Worm (Caenorhabditis elegans) whole organism, L4 larva: ENCODE measurements around the gene srd-49.

ENCODE experiments used
- F10B5.3 ChIP-seq: sonication (generic microtip); optimal IDR thresholded peaks from 2 replicates; lab custom pipeline; 2016; ENCODE audit warnings: mild to moderate bottlenecking, missing genetic modification characterization, missing compliant biosample characterization
- dpl-1 ChIP-seq: fragments of 150-350 bp; optimal IDR thresholded peaks from 2 replicates; lab custom pipeline; 2014; ENCODE audit warnings: missing biosample characterization, missing genetic modification reagents, missing genetic modification characterization
- egl-27 ChIP-seq: sonication (generic microtip); optimal IDR thresholded peaks from 3 replicates; lab custom pipeline; 2017; ENCODE audit warnings: missing biosample characterization, missing genetic modification reagents, missing genetic modification characterization
- fos-1 ChIP-seq: fragments of 150-350 bp; optimal IDR thresholded peaks from 2 replicates; lab custom pipeline; 2014; ENCODE audit warnings: missing biosample characterization, missing genetic modification characterization
- hif-1 ChIP-seq, 2 experiments: sonication (generic microtip); optimal IDR thresholded peaks; 2 replicates each; lab custom pipeline; 2016 to 2017; ENCODE audit warnings: missing compliant biosample characterization in 2 of 2, missing genetic modification characterization in 2 of 2, missing genetic modification reagents in 2 of 2, missing genotype in 2 of 2, mild to moderate bottlenecking in 1 of 2
- lir-3 ChIP-seq: sonication (generic microtip); optimal IDR thresholded peaks from 2 replicates; lab custom pipeline; 2016; ENCODE audit warnings: mild to moderate bottlenecking, missing genetic modification characterization, missing compliant biosample characterization
- nhr-237 ChIP-seq: sonication (generic microtip); optimal IDR thresholded peaks from 2 replicates; lab custom pipeline; 2017; ENCODE audit warnings: missing biosample characterization, missing genetic modification characterization
- pha-4 ChIP-seq, 2 experiments: fragments of 150-350 bp in 1 of 2; fragments of 200-800 bp in 1 of 2; sonication (Bioruptor generic) in 1 of 2; IDR thresholded peaks in 1 of 2; optimal IDR thresholded peaks in 1 of 2; 2 replicates each; pipeline versions ENCODE4 v1.3.6 to Lab custom; 2014 to 2022; ENCODE audit warnings: missing genetic modification characterization in 2 of 2, missing genetic modification reagents in 2 of 2, missing biosample characterization in 1 of 2, missing compliant biosample characterization in 1 of 2

- TF ChIP-seq nhr-237 (tag; lab: Kevin White, UChicago), result no peak
- no peak for TF ChIP-seq F10B5.3
- TF ChIP-seq hif-1 (tag; optimal IDR thresholded peaks at IDR 0.05; lab: Kevin White, UChicago), result no peak
- TF ChIP-seq dpl-1, result no peak
- no peak for TF ChIP-seq pha-4 (GFP tag; IDR thresholded peaks at IDR 0.05; lab: Robert Waterston, UW)
- TF ChIP-seq pha-4 (tag; optimal IDR thresholded peaks at IDR 0.05; lab: Kevin White, UChicago), result no peak
- TF ChIP-seq lir-3 (tag; lab: Kevin White, UChicago), result no peak
- no peak for TF ChIP-seq fos-1
- TF ChIP-seq egl-27 (tag; lab: Kevin White, UChicago), result no peak
Measured at ce11 chrV:10130195-10130594, 35.7 kb downstream of the srd-49 start, which contains the start of gene aos-1.
